Worm (Caenorhabditis elegans): ENCODE results near the gene F18A11.5.

DNA sequence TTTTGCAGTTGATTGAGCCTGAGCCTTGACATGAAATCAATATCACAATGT is 48.7 kb downstream of the F18A11.5 start, which contains the start of gene ptr-18:
- TF ChIP-seq dpl-1 (GFP tag; optimal IDR thresholded peaks at IDR 0.05) (no peak), nhr-11 (tag; optimal IDR thresholded peaks at IDR 0.05) (no peak), ztf-11 (tag; optimal IDR thresholded peaks at IDR 0.05) (no peak), nhr-77 (tag; optimal IDR thresholded peaks at IDR 0.05) (no peak), egl-13 (tag; optimal IDR thresholded peaks at IDR 0.05) (no peak), egl-27 (tag; optimal IDR thresholded peaks at IDR 0.05) (no peak)

Data from whole organism, L1 larva.